Worm (Caenorhabditis elegans): Measurements from ENCODE around the gene clc-19.

clc-19 gene

DNA sequence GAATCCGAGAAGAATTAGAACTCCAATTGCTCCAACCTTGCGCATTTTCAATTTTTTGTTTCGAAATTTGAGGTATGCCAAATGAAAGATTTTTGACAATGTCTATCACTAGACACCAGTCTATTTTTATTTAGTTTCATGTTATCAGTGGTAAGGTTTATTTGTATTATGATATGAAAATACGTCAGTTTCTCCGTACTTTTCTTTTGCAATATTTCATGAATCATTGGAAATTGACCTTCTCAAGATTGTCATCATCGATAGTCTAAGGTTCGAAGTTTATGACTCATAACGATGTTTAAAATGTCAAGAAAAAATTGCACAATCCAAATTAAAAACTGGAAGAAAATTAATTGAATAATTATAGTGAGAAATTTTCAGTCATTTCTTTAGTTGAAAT, at the start of gene clc-19:
Gene clc-19, minus strand, starts transcription at position 135 of the 400 bp plus-strand sequence.
- TF ChIP-seq pat-9 (tag; optimal IDR thresholded peaks at IDR 0.05) (no peak), syd-9 (tag; optimal IDR thresholded peaks at IDR 0.05) (no peak), ttx-3 (tag; optimal IDR thresholded peaks at IDR 0.05) (no peak), hlh-6 (tag; optimal IDR thresholded peaks at IDR 0.05) (no peak), elt-4 (tag; optimal IDR thresholded peaks at IDR 0.05) (no peak), ceh-30 (tag; optimal IDR thresholded peaks at IDR 0.05) (no peak), ceh-6 (GFP tag; optimal IDR thresholded peaks at IDR 0.05) (no peak), C38D4.7 (GFP tag; optimal IDR thresholded peaks at IDR 0.05) (no peak), F13H6.1 (tag; optimal IDR thresholded peaks at IDR 0.05) (no peak), pha-2 (tag; optimal IDR thresholded peaks at IDR 0.05) (no peak), hlh-13 (GFP tag; optimal IDR thresholded peaks at IDR 0.05) (no peak), pha-4 (tag; optimal IDR thresholded peaks at IDR 0.05) (no peak), unc-3 (GFP tag; conservative IDR thresholded peaks at IDR 0.05) (no peak), unc-3 (tag; optimal IDR thresholded peaks at IDR 0.05) (no peak), tbx-7 (tag; optimal IDR thresholded peaks at IDR 0.05) (no peak), fkh-10 (GFP tag; optimal IDR thresholded peaks at IDR 0.05) (no peak)

DNA sequence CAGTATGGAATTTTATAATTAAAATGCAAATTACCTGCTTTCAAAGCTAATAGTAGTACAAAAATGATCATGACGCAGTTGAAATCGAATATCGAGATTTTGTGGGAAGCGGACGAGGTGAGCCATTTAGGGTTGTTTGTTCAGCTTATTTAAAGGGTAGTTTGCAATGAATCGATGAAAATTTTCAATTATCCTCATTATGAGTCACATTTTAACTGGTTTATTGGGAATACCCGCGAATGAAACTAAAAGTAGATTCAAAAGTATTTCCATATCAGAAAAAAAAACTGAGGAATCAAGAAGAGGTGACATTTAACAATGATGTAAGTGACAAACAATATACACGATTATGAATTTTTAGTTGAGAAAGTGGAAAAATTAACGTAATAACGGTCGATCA, 46.0 kb upstream of the clc-19 start, which contains the start of gene F23H11.7:
Gene F23H11.7, minus strand, starts transcription at position 101 of the 400 bp plus-strand sequence.
- TF ChIP-seq dve-1 (tag; optimal IDR thresholded peaks at IDR 0.05): no peak
- TF ChIP-seq odd-2 (tag; optimal IDR thresholded peaks at IDR 0.05): no peak
- TF ChIP-seq pros-1 (tag; optimal IDR thresholded peaks at IDR 0.05): no peak
- no peak for TF ChIP-seq ceh-9 (tag; optimal IDR thresholded peaks at IDR 0.05)
- no peak for TF ChIP-seq fkh-10 (GFP tag; optimal IDR thresholded peaks at IDR 0.05)
- no peak for TF ChIP-seq ceh-22 (tag; optimal IDR thresholded peaks at IDR 0.05)
- TF ChIP-seq ref-2 (tag; optimal IDR thresholded peaks at IDR 0.05): no peak
- TF ChIP-seq pha-4 (tag; optimal IDR thresholded peaks at IDR 0.05): no peak
- TF ChIP-seq che-1 (tag; optimal IDR thresholded peaks at IDR 0.05): no peak
- no peak for TF ChIP-seq sox-4 (tag; optimal IDR thresholded peaks at IDR 0.05)

DNA sequence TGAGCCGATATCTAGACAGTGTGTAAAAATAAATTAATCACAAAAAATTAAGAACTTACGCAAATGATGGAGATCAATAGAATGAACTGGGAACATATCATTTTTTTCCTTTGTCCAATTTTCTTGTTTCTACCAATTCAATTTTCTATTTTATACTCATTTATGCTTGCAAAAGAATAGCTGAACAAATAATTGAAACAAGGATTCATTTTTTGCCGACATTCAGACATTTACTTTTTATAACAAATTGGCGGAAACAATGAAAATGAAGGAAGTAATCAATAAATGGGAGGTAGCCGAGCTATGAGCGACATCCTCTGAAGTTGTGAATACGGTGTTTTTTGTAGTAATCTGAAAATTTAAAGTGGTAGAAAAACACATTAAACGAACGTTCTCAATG, 43.5 kb upstream of the clc-19 start, which contains the start of gene idpp-13:
Gene idpp-13, minus strand, starts transcription at position 101 of the 400 bp plus-strand sequence.
- no peak for TF ChIP-seq dve-1 (tag; optimal IDR thresholded peaks at IDR 0.05)

DNA sequence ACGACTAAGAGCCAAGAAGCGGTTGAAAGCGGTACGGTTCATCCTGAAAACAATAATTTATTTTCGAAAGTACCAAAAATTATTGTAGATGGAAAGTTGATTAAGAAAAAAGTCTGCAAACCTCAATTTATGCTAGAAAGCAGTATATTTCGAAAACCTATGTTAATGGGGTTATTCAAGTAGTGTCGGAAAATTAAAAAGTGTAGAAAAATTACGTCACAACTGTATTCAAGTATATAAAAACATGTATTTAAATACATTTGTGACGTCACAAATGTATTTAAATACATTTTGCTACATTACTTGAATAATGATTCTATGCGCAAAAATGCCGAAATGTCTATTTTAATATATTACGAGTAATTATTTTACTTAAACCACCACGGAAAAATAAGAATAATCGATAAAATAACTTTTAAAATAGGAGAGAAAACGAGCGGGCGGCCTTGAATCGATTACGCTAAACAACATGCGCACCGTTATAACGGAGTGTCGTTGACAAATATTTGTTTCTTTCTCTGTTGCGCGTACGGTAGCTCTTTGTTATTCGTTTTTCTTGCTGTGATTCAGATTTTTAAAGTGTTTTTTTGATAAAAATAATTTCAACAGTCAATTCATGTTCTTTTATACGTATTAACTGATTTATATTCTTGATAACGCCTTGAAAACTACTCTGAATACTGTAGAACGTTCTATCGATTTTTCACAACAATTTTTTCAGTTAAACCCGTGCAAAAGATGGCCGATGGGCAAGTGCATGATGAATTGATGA, 37.4 kb upstream of the clc-19 start, which contains the start of the genes F23H11.5 and bra-2:
Gene F23H11.5, minus strand, starts transcription at position 51 of the 772 bp plus-strand sequence.
Gene bra-2, plus strand, starts transcription at position 722 of the 772 bp plus-strand sequence.
- TF ChIP-seq ceh-48 (tag; optimal IDR thresholded peaks at IDR 0.05) (peak; percentile 57), tbx-7 (tag; optimal IDR thresholded peaks at IDR 0.05) (no peak)

DNA sequence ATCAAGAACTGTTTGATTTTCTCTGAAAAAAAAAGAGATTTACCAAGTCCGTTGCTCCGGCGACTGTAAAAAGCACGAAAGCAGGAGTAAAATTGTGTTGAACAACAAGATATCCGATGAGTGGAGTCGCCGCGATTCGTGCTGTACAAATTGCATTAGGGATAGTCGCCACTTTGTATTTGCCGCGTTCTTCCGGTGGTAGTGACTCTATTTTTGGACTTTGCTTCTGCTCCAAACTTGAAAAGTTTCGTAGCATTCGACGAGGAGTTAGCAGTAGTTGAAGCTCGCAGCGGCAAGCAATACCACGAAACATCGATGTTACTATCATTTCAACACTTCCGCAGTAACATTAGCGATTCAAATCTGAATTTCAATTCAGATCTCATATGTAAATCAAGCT, 36.2 kb upstream of the clc-19 start, which contains the start of gene crls-1:
Gene crls-1, minus strand, starts transcription at position 363 of the 400 bp plus-strand sequence.
- TF ChIP-seq lin-11 (tag; optimal IDR thresholded peaks at IDR 0.05) (no peak), tbx-2 (tag; optimal IDR thresholded peaks at IDR 0.05) (no peak), F13H6.1 (tag; optimal IDR thresholded peaks at IDR 0.05) (no peak), ceh-14 (tag; optimal IDR thresholded peaks at IDR 0.05) (no peak), Y22D7AL.16 (tag; optimal IDR thresholded peaks at IDR 0.05) (no peak), sox-4 (tag; optimal IDR thresholded peaks at IDR 0.05) (no peak), dve-1 (tag; optimal IDR thresholded peaks at IDR 0.05) (no peak)

DNA sequence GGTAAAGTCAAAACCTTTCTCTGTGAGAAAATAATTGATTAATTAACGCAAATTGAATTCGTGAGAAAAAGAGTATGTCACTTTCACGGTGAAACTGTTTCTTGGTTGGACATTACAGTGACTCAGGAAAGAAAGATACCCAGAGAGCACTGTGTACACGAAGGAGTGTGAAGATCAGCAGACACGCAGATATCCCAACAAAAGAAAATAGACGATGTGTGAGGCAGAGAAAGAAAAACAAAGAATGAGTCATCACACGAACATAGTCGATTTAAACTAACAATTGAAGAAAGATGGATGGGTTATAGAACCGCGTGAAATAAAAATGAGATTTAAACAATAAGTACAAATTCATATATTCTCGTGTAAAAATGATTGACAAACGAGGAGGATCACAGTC, 34.6 kb upstream of the clc-19 start:
- TF ChIP-seq eyg-1 (tag; optimal IDR thresholded peaks at IDR 0.05): no peak
- peak; percentile 30 for TF ChIP-seq nfya-1 (tag; optimal IDR thresholded peaks at IDR 0.05)
